Worm (Caenorhabditis elegans) whole organism, young adult: Measurements from ENCODE around the gene daf-31.

Experiments
- B0035.1 ChIP-seq: sonication (generic microtip); optimal IDR thresholded peaks from 2 replicates; lab custom pipeline; 2016; ENCODE audit warnings: missing genetic modification characterization, mild to moderate bottlenecking, missing compliant biosample characterization, missing genotype, missing genetic modification reagents
- C06A6.2 ChIP-seq: fragments of 200-800 bp; sonication (Bioruptor generic); conservative IDR thresholded peaks from 2 replicates; pipeline ENCODE4 v1.3.6; 2022; ENCODE audit warnings: missing genetic modification characterization, missing compliant biosample characterization
- C17E4.6 ChIP-seq: fragments of 200-800 bp; sonication (Bioruptor generic); IDR thresholded peaks from 2 replicates; pipeline ENCODE4 v1.3.6; 2022; ENCODE audit warnings: missing genetic modification reagents, missing genetic modification characterization, missing compliant biosample characterization
- F10E7.11 ChIP-seq: sonication (generic microtip); optimal IDR thresholded peaks from 2 replicates; lab custom pipeline; 2017; ENCODE audit warnings: mild to moderate bottlenecking, missing genetic modification characterization, moderate library complexity, missing compliant biosample characterization
- F39B2.1 ChIP-seq: fragments of 200-800 bp; sonication (Bioruptor generic); IDR thresholded peaks from 2 replicates; pipeline ENCODE4 v1.3.6; 2022; ENCODE audit warnings: missing genetic modification reagents, missing genetic modification characterization, missing compliant biosample characterization
- T26A5.8 ChIP-seq: sonication (generic microtip); optimal IDR thresholded peaks from 2 replicates; lab custom pipeline; 2016; ENCODE audit warnings: missing genetic modification characterization, missing compliant biosample characterization
- Y53F4B.3 ChIP-seq: fragments of 200-800 bp; sonication (Bioruptor generic); IDR thresholded peaks from 2 replicates; pipeline ENCODE4 v1.3.6; 2022; ENCODE audit warnings: missing genetic modification reagents, missing genetic modification characterization, missing compliant biosample characterization
- Y53G8AR.9 ChIP-seq: fragments of 200-800 bp; sonication (Bioruptor generic); conservative IDR thresholded peaks from 2 replicates; pipeline ENCODE4 v1.3.6; 2022; ENCODE audit warnings: missing genetic modification reagents, missing genetic modification characterization, missing compliant biosample characterization
- Y56A3A.18 ChIP-seq: fragments of 200-800 bp; sonication (Bioruptor generic); IDR thresholded peaks from 2 replicates; pipeline ENCODE4 v1.3.6; 2022; ENCODE audit warnings: missing genetic modification reagents, missing genetic modification characterization, missing compliant biosample characterization
- akir-1 ChIP-seq: fragments of 200-800 bp; sonication (Bioruptor generic); optimal IDR thresholded peaks from 2 replicates; lab custom pipeline; 2018; ENCODE audit warnings: mild to moderate bottlenecking, missing genetic modification characterization, moderate library complexity, missing compliant biosample characterization
- atf-7 ChIP-seq: sonication (generic microtip); optimal IDR thresholded peaks from 2 replicates; lab custom pipeline; 2017; ENCODE audit warnings: mild to moderate bottlenecking, missing genetic modification characterization, missing compliant biosample characterization
- attf-6 ChIP-seq: fragments of 200-800 bp; sonication (Bioruptor generic); IDR thresholded peaks from 2 replicates; pipeline ENCODE4 v1.3.6; 2022; ENCODE audit warnings: missing genetic modification reagents, missing genetic modification characterization, missing compliant biosample characterization
- ccch-3 ChIP-seq: fragments of 200-800 bp; sonication (Bioruptor generic); optimal IDR thresholded peaks from 2 replicates; lab custom pipeline; 2018; ENCODE audit warnings: mild to moderate bottlenecking, missing genetic modification characterization, missing compliant biosample characterization
- cebp-2 ChIP-seq: fragments of 200-800 bp; sonication (Bioruptor generic); IDR thresholded peaks from 2 replicates; pipeline ENCODE4 v1.3.6; 2022; ENCODE audit warnings: missing genetic modification characterization, missing compliant biosample characterization
- ceh-79 ChIP-seq: sonication (generic microtip); optimal IDR thresholded peaks from 2 replicates; lab custom pipeline; 2017; ENCODE audit warnings: mild to moderate bottlenecking, missing genetic modification characterization, missing compliant biosample characterization
- egl-44 ChIP-seq: fragments of 200-800 bp; sonication (Bioruptor generic); IDR thresholded peaks from 2 replicates; pipeline ENCODE4 v1.3.6; 2022; ENCODE audit warnings: missing genetic modification reagents, missing genetic modification characterization, missing compliant biosample characterization
- hmg-1.2 ChIP-seq: fragments of 200-800 bp; sonication (Bioruptor generic); IDR thresholded peaks from 2 replicates; pipeline ENCODE4 v1.3.6; 2022; ENCODE audit warnings: missing genetic modification reagents, missing genetic modification characterization, missing compliant biosample characterization
- hmg-20 ChIP-seq: fragments of 200-800 bp; sonication (Bioruptor generic); IDR thresholded peaks from 2 replicates; pipeline ENCODE4 v1.3.6; 2022; ENCODE audit warnings: missing genetic modification reagents, missing genetic modification characterization, missing compliant biosample characterization
- lin-26 ChIP-seq: fragments of 200-800 bp; sonication (Bioruptor generic); IDR thresholded peaks from 2 replicates; pipeline ENCODE4 v1.3.6; 2022; ENCODE audit warnings: missing genetic modification reagents, missing genetic modification characterization, missing compliant biosample characterization
- lin-35 ChIP-seq, 3 experiments: fragments of 150-350 bp in 2 of 3; sonication (generic microtip) in 1 of 3; optimal IDR thresholded peaks; 2 replicates each; lab custom pipeline; 2014 to 2018; ENCODE audit warnings: missing biosample characterization in 3 of 3, missing genetic modification characterization in 3 of 3, missing genetic modification reagents in 3 of 3
- madf-10 ChIP-seq: sonication (generic microtip); optimal IDR thresholded peaks from 2 replicates; lab custom pipeline; 2016; ENCODE audit warnings: mild to moderate bottlenecking, missing genetic modification characterization, missing compliant biosample characterization
- mes-4 ChIP-seq: sonication (generic microtip); optimal IDR thresholded peaks from 2 replicates; lab custom pipeline; 2016; ENCODE audit warnings: missing genotype, missing genetic modification characterization, missing compliant biosample characterization
- nfya-2 ChIP-seq: fragments of 200-800 bp; sonication (Bioruptor generic); IDR thresholded peaks from 2 replicates; pipeline ENCODE4 v1.3.6; 2022; ENCODE audit warnings: missing genetic modification reagents, missing genetic modification characterization, missing compliant biosample characterization
- pha-4 ChIP-seq: fragments of 150-350 bp; sonication (generic microtip); optimal IDR thresholded peaks from 2 replicates; lab custom pipeline; 2014; ENCODE audit warnings: missing biosample characterization, missing genetic modification reagents, missing genetic modification characterization
- rcor-1 ChIP-seq: fragments of 200-800 bp; sonication (Bioruptor generic); IDR thresholded peaks from 2 replicates; pipeline ENCODE4 v1.3.6; 2022; ENCODE audit warnings: missing genetic modification reagents, missing genetic modification characterization, missing compliant biosample characterization
- repo-1 ChIP-seq: sonication (generic microtip); optimal IDR thresholded peaks from 2 replicates; lab custom pipeline; 2017; ENCODE audit warnings: mild to moderate bottlenecking, missing genetic modification characterization, missing compliant biosample characterization
- rpc-1 ChIP-seq, 2 experiments: fragments of 150-350 bp in 1 of 2; sonication (generic microtip) in 1 of 2; optimal IDR thresholded peaks; 2 replicates each; lab custom pipeline; 2014 to 2018; ENCODE audit warnings: missing biosample characterization in 1 of 2, missing genetic modification characterization in 1 of 2, missing genetic modification reagents in 1 of 2, missing genotype in 1 of 2
- sea-2 ChIP-seq: fragments of 200-800 bp; sonication (Bioruptor generic); IDR thresholded peaks from 2 replicates; pipeline ENCODE4 v1.3.6; 2022; ENCODE audit warnings: missing genetic modification characterization, missing compliant biosample characterization
- snpc-4 ChIP-seq, 5 experiments: fragments of 150-350 bp in 1 of 5; sonication (generic microtip) in 4 of 5; optimal IDR thresholded peaks; 2 replicates each; lab custom pipeline; 2014 to 2018; ENCODE audit warnings: missing genetic modification characterization in 5 of 5, missing biosample characterization in 3 of 5, antibody characterized with exemption in 2 of 5, mild to moderate bottlenecking in 2 of 5, missing compliant biosample characterization in 2 of 5, missing genotype in 2 of 5, moderate library complexity in 2 of 5, missing genetic modification reagents in 1 of 5
- somi-1 ChIP-seq: fragments of 200-800 bp; sonication (Bioruptor generic); optimal IDR thresholded peaks from 2 replicates; lab custom pipeline; 2018; ENCODE audit warnings: mild to moderate bottlenecking, missing genetic modification characterization, missing compliant biosample characterization
- unc-130 ChIP-seq: sonication (generic microtip); optimal IDR thresholded peaks from 2 replicates; lab custom pipeline; 2016; ENCODE audit warnings: missing genetic modification reagents, missing genetic modification characterization, missing compliant biosample characterization
- unc-62 ChIP-seq: fragments of 150-350 bp; optimal IDR thresholded peaks from 2 replicates; lab custom pipeline; 2014; ENCODE audit warnings: missing biosample characterization, missing genetic modification reagents, missing genetic modification characterization
- ztf-22 ChIP-seq: fragments of 200-800 bp; sonication (Bioruptor generic); optimal IDR thresholded peaks from 2 replicates; lab custom pipeline; 2018; ENCODE audit warnings: mild to moderate bottlenecking, missing genetic modification characterization, moderate library complexity, missing compliant biosample characterization
- ztf-28 ChIP-seq: fragments of 200-800 bp; sonication (Bioruptor generic); IDR thresholded peaks from 2 replicates; pipeline ENCODE4 v1.3.6; 2022; ENCODE audit warnings: missing genetic modification reagents, missing genetic modification characterization, missing compliant biosample characterization
- ztf-6 ChIP-seq: fragments of 200-800 bp; sonication (Bioruptor generic); IDR thresholded peaks from 2 replicates; pipeline ENCODE4 v1.3.6; 2022; ENCODE audit warnings: missing genetic modification reagents, missing genetic modification characterization, missing compliant biosample characterization

daf-31 gene

ce11 chrIV:8318799-8319198 lies 28.7 kb downstream of the daf-31 start:
- TF ChIP-seq cebp-2 (GFP tag; lab: Robert Waterston, UW) (no peak), mes-4 (tag; lab: Kevin White, UChicago) (no peak), somi-1 (GFP tag; lab: Kevin White, UChicago) (no peak), Y56A3A.18 (GFP tag; lab: Robert Waterston, UW) (no peak), akir-1 (no peak), C17E4.6 (GFP tag; lab: Robert Waterston, UW) (no peak), hmg-20 (GFP tag; lab: Robert Waterston, UW) (no peak), repo-1 (tag; lab: Kevin White, UChicago) (no peak), B0035.1 (no peak), rpc-1 (optimal IDR thresholded peaks at IDR 0.05; lab: Kevin White, UChicago) (no peak), rpc-1 (tag; optimal IDR thresholded peaks at IDR 0.05; lab: Kevin White, UChicago) (no peak), F39B2.1 (no peak), snpc-4 (GFP tag; optimal IDR thresholded peaks at IDR 0.05; lab: Kevin White, UChicago) (no peak), snpc-4 (tag; optimal IDR thresholded peaks at IDR 0.05; lab: Kevin White, UChicago) (no peak), lin-35 (GFP tag; optimal IDR thresholded peaks at IDR 0.05; lab: Kevin White, UChicago) (no peak), egl-44 (GFP tag; lab: Robert Waterston, UW) (no peak), hmg-1.2 (GFP tag; lab: Robert Waterston, UW) (no peak), Y53G8AR.9 (GFP tag; lab: Robert Waterston, UW) (no peak), C06A6.2 (no peak)

ce11 chrIV:8325667-8326066 lies 35.6 kb downstream of the daf-31 start, which contains the start of gene F35H10.3:
Gene F35H10.3 (plus strand): TSS chrIV:8325967.
- TF ChIP-seq atf-7 (no peak), ceh-79 (tag; lab: Kevin White, UChicago) (no peak), Y53F4B.3 (no peak), unc-130 (GFP tag; lab: Kevin White, UChicago) (no peak), lin-35 (GFP tag; optimal IDR thresholded peaks at IDR 0.05; lab: Kevin White, UChicago) (no peak)

ce11 chrIV:8328913-8329312 lies 38.8 kb downstream of the daf-31 start, which contains the start of gene F35H10.2:
Gene F35H10.2 (plus strand): TSS chrIV:8329213.
- TF ChIP-seq pha-4 (no peak), unc-62 (GFP tag; lab: Kevin White, UChicago) (no peak), ztf-6 (no peak), ztf-22 (GFP tag; lab: Kevin White, UChicago) (no peak), T26A5.8 (tag; lab: Kevin White, UChicago) (no peak), ccch-3 (GFP tag; lab: Kevin White, UChicago) (no peak), madf-10 (no peak), ztf-28 (GFP tag; lab: Robert Waterston, UW) (no peak), lin-26 (no peak), attf-6 (GFP tag; lab: Robert Waterston, UW) (no peak), repo-1 (tag; lab: Kevin White, UChicago) (no peak), rcor-1 (GFP tag; lab: Robert Waterston, UW) (no peak), sea-2 (GFP tag; lab: Robert Waterston, UW) (no peak), nfya-2 (no peak), F10E7.11 (tag; lab: Kevin White, UChicago) (no peak)
- TF ChIP-seq, all 124 proteins: peak for 0

ce11 chrIV:8332526-8332925 lies 42.5 kb downstream of the daf-31 start, which contains the start of gene lys-10:
Gene lys-10 (plus strand): TSS chrIV:8332826.
- TF ChIP-seq rpc-1 (optimal IDR thresholded peaks at IDR 0.05; lab: Kevin White, UChicago), result no peak
- TF ChIP-seq rpc-1 (tag; optimal IDR thresholded peaks at IDR 0.05; lab: Kevin White, UChicago), result no peak
- no peak for TF ChIP-seq Y53G8AR.9 (GFP tag; lab: Robert Waterston, UW)
- TF ChIP-seq, all 124 proteins: peak for 0
